Fruit fly (Drosophila melanogaster): ENCODE measurements around the gene Osi11.

- TF ChIP-seq CG12768 (GFP tag; optimal IDR thresholded peaks at IDR 0.05) (no peak), Clk (GFP tag; optimal IDR thresholded peaks at IDR 0.05) (no peak), cic (GFP tag; optimal IDR thresholded peaks at IDR 0.05) (no peak), Crg-1 (GFP tag; optimal IDR thresholded peaks at IDR 0.05) (no peak), CG33017 (tag; optimal IDR thresholded peaks at IDR 0.05) (no peak), tj (GFP tag; optimal IDR thresholded peaks at IDR 0.05) (no peak), CG7101 (tag; optimal IDR thresholded peaks at IDR 0.05) (no peak), Hr96 (GFP tag; optimal IDR thresholded peaks at IDR 0.05) (no peak), pad (GFP tag; optimal IDR thresholded peaks at IDR 0.05) (no peak), cnc (optimal IDR thresholded peaks at IDR 0.05) (no peak)
Observed at dm6 chr3R:6252809-6253208, 15.7 kb downstream of the Osi11 start.

Measured in whole organism, adult.